Worm (Caenorhabditis elegans) whole organism, L4/young adult: ENCODE results near the gene sru-4.

Experiments used
- W03F9.2 ChIP-seq: fragments of 150-350 bp; optimal IDR thresholded peaks from 2 replicates; lab custom pipeline; 2014; ENCODE audit warnings: missing biosample characterization, missing genetic modification characterization
- dao-5 ChIP-seq: sonication (generic microtip); optimal IDR thresholded peaks from 2 replicates; lab custom pipeline; 2016; ENCODE audit warnings: missing genotype, missing genetic modification characterization, moderate library complexity, missing compliant biosample characterization
- him-1 ChIP-seq: sonication (generic microtip); optimal IDR thresholded peaks from 2 replicates; lab custom pipeline; 2016; ENCODE audit warnings: missing genotype, missing genetic modification reagents, missing genetic modification characterization, missing compliant biosample characterization

DNA sequence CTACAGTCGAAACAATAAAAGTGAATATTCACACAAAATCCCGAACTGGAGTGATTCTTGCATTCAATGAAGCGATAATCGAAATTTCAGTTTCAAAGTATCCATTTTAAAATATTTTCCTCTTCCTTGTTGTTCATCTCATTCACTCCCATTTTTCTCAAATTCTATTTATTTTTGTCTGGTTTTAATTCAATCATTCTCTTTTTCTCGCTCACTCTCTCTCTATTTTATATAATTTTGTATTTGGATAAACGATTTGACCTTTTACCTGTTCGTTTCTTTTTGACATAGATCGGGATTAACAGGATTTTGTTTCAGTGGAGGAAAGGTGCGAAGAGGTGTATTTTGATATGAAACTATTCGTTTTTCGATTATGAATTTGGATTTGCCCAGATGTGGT lies 47.8 kb downstream of the sru-4 start, which contains the start of gene T05A1.5:
- TF ChIP-seq him-1 (tag; lab: Kevin White, UChicago) (no peak), W03F9.2 (tag; lab: Kevin White, UChicago) (no peak), dao-5 (tag; lab: Kevin White, UChicago) (no peak)
